Fruit fly (Drosophila melanogaster) whole organism, embryonic: Measurements from ENCODE around the gene CG15296.

Experiments used
- Abd-B ChIP-seq: fragments of 200-800 bp; sonication (Bioruptor generic); optimal IDR thresholded peaks from 2 replicates; lab custom pipeline; 2018; ENCODE audit warnings: missing biosample characterization, mild to moderate bottlenecking, missing genetic modification characterization, moderate library complexity
- Asciz ChIP-seq: fragments of 200-800 bp; sonication (Bioruptor generic); optimal IDR thresholded peaks from 2 replicates; lab custom pipeline; 2017; ENCODE audit warnings: missing biosample characterization, mild to moderate bottlenecking, missing genetic modification characterization, missing genetic modification reagents
- CG10274 ChIP-seq: fragments of 200-800 bp; sonication (Bioruptor generic); optimal IDR thresholded peaks from 3 replicates; lab custom pipeline; 2017; ENCODE audit warnings: missing biosample characterization, mild to moderate bottlenecking, missing genetic modification characterization
- CG10543 ChIP-seq: fragments of 200-800 bp; sonication (Bioruptor generic); optimal IDR thresholded peaks from 3 replicates; lab custom pipeline; 2017; ENCODE audit warnings: missing biosample characterization, mild to moderate bottlenecking, missing genetic modification characterization, moderate library complexity
- CG11085 ChIP-seq: fragments of 200-800 bp; sonication (Bioruptor generic); IDR thresholded peaks from 2 replicates; pipeline ENCODE4 v1.3.6; 2022; ENCODE audit warnings: missing biosample characterization, missing genetic modification characterization
- CG11560 ChIP-seq: fragments of 200-800 bp; sonication (Bioruptor generic); IDR thresholded peaks from 3 replicates; pipeline ENCODE4 v1.3.6; 2022; ENCODE audit warnings: missing biosample characterization, missing genetic modification characterization
- CG11695 ChIP-seq: fragments of 200-800 bp; sonication (Bioruptor generic); IDR thresholded peaks from 3 replicates; pipeline ENCODE4 v1.3.6; 2022; ENCODE audit warnings: missing biosample characterization, missing genetic modification characterization
- CG12236 ChIP-seq: fragments of 200-800 bp; sonication (Bioruptor generic); optimal IDR thresholded peaks from 2 replicates; lab custom pipeline; 2016; ENCODE audit warnings: missing biosample characterization, missing genetic modification characterization
- CG13296 ChIP-seq: fragments of 200-800 bp; sonication (Bioruptor generic); optimal IDR thresholded peaks from 3 replicates; lab custom pipeline; 2018; ENCODE audit warnings: missing biosample characterization, mild to moderate bottlenecking, missing genetic modification characterization
- CG14710 ChIP-seq: fragments of 200-800 bp; sonication (Bioruptor generic); optimal IDR thresholded peaks from 3 replicates; lab custom pipeline; 2019; ENCODE audit warnings: missing biosample characterization, mild to moderate bottlenecking, missing genetic modification characterization, moderate library complexity
- CG15601 ChIP-seq: fragments of 200-800 bp; sonication (Bioruptor generic); optimal IDR thresholded peaks from 3 replicates; lab custom pipeline; 2019; ENCODE audit warnings: missing biosample characterization, mild to moderate bottlenecking, missing genetic modification characterization, moderate library complexity
- CG17612 ChIP-seq: fragments of 200-800 bp; sonication (Bioruptor generic); IDR thresholded peaks from 2 replicates; pipeline ENCODE4 v1.3.6; 2022; ENCODE audit warnings: missing biosample characterization, missing genetic modification characterization
- CG18476 ChIP-seq: fragments of 200-800 bp; sonication (Bioruptor generic); optimal IDR thresholded peaks from 2 replicates; lab custom pipeline; 2016; ENCODE audit warnings: missing biosample characterization, mild to moderate bottlenecking, missing genetic modification characterization
- CG2202 ChIP-seq: fragments of 200-800 bp; sonication (Bioruptor generic); optimal IDR thresholded peaks from 2 replicates; lab custom pipeline; 2018; ENCODE audit warnings: missing biosample characterization, mild to moderate bottlenecking, missing genetic modification characterization
- CG43689 ChIP-seq: fragments of 200-800 bp; sonication (Bioruptor generic); IDR thresholded peaks from 2 replicates; pipeline ENCODE4 v1.3.6; 2022; ENCODE audit warnings: missing biosample characterization, missing genetic modification characterization
- CG4424 ChIP-seq: fragments of 200-800 bp; sonication (Bioruptor generic); optimal IDR thresholded peaks from 3 replicates; lab custom pipeline; 2016; ENCODE audit warnings: missing biosample characterization, missing genetic modification characterization
- CG6689 ChIP-seq: fragments of 200-800 bp; sonication (Bioruptor generic); IDR thresholded peaks from 2 replicates; pipeline ENCODE4 v1.3.6; 2022; ENCODE audit warnings: missing biosample characterization, missing genetic modification characterization
- CG6791 ChIP-seq: fragments of 200-800 bp; sonication (Bioruptor generic); IDR thresholded peaks from 3 replicates; pipeline ENCODE4 v1.3.6; 2022; ENCODE audit warnings: missing biosample characterization, missing genetic modification characterization; ENCODE audit not compliant: partially characterized antibody
- CG7745 ChIP-seq: fragments of 200-800 bp; sonication (Bioruptor generic); optimal IDR thresholded peaks from 2 replicates; lab custom pipeline; 2018; ENCODE audit warnings: missing biosample characterization, mild to moderate bottlenecking, missing genetic modification characterization, moderate library complexity
- CG7987 ChIP-seq: fragments of 200-800 bp; sonication (Bioruptor generic); optimal IDR thresholded peaks from 2 replicates; lab custom pipeline; 2018; ENCODE audit warnings: missing biosample characterization, mild to moderate bottlenecking, missing genetic modification characterization, moderate library complexity
- CG8924 ChIP-seq: fragments of 200-800 bp; optimal IDR thresholded peaks from 3 replicates; lab custom pipeline; 2019; ENCODE audit warnings: missing biosample characterization, mild to moderate bottlenecking, missing genetic modification characterization, moderate library complexity
- Camta ChIP-seq: fragments of 200-800 bp; sonication (Bioruptor generic); optimal IDR thresholded peaks from 2 replicates; lab custom pipeline; 2016; ENCODE audit warnings: missing biosample characterization, missing genetic modification characterization
- CkIIα-i1 ChIP-seq: fragments of 200-800 bp; sonication (Bioruptor generic); IDR thresholded peaks from 2 replicates; pipeline ENCODE4 v1.3.6; 2022; ENCODE audit warnings: missing biosample characterization, missing genetic modification characterization
- CoRest ChIP-seq: fragments of 200-800 bp; sonication (Bioruptor generic); optimal IDR thresholded peaks from 3 replicates; lab custom pipeline; 2018; ENCODE audit warnings: missing biosample characterization, mild to moderate bottlenecking, missing genetic modification characterization, moderate library complexity
- Dek ChIP-seq: fragments of 200-800 bp; sonication (Bioruptor generic); optimal IDR thresholded peaks from 3 replicates; lab custom pipeline; 2019; ENCODE audit warnings: missing biosample characterization, mild to moderate bottlenecking, missing genetic modification characterization, moderate library complexity
- Dll ChIP-seq: fragments of 200-800 bp; sonication (Bioruptor generic); IDR thresholded peaks from 4 replicates; pipeline ENCODE4 v1.3.6; 2022; ENCODE audit warnings: missing biosample characterization, missing genetic modification characterization; ENCODE audit not compliant: partially characterized antibody
- Doc3 ChIP-seq: fragments of 200-800 bp; sonication (Bioruptor generic); IDR thresholded peaks from 3 replicates; pipeline ENCODE4 v1.3.6; 2022; ENCODE audit warnings: missing biosample characterization, missing genetic modification characterization; ENCODE audit not compliant: partially characterized antibody
- Drgx ChIP-seq: fragments of 200-800 bp; sonication (Bioruptor generic); IDR thresholded peaks from 2 replicates; pipeline ENCODE4 v1.3.6; 2022; ENCODE audit warnings: missing biosample characterization, missing genetic modification characterization
- H15 ChIP-seq: fragments of 200-800 bp; sonication (Bioruptor generic); IDR thresholded peaks from 3 replicates; pipeline ENCODE4 v1.3.6; 2022; ENCODE audit warnings: missing biosample characterization, missing genetic modification characterization
- Hr39 ChIP-seq: fragments of >200 bp; optimal IDR thresholded peaks from 2 replicates; lab custom pipeline; 2017
- NC2α ChIP-seq: fragments of 200-800 bp; sonication (Bioruptor generic); optimal IDR thresholded peaks from 2 replicates; lab custom pipeline; 2016; ENCODE audit warnings: missing biosample characterization, missing genetic modification characterization
- Pdp1 ChIP-seq, 2 experiments: fragments of 200-800 bp; sonication (Bioruptor generic); optimal IDR thresholded peaks; 3 replicates each; lab custom pipeline; 2016; ENCODE audit warnings: missing biosample characterization in 2 of 2, missing genetic modification characterization in 2 of 2, mild to moderate bottlenecking in 1 of 2, moderate library complexity in 1 of 2
- ac ChIP-seq: fragments of 200-800 bp; sonication (Bioruptor generic); optimal IDR thresholded peaks from 3 replicates; lab custom pipeline; 2017; ENCODE audit warnings: missing biosample characterization, mild to moderate bottlenecking, missing genetic modification characterization
- bab2 ChIP-seq: fragments of 200-800 bp; sonication (Bioruptor generic); optimal IDR thresholded peaks from 2 replicates; lab custom pipeline; 2016; ENCODE audit warnings: missing biosample characterization, missing genetic modification characterization
- bsh ChIP-seq, 2 experiments: fragments of 200-800 bp; sonication (Bioruptor generic); optimal IDR thresholded peaks; 2 replicates each; lab custom pipeline; 2017 to 2018; ENCODE audit warnings: mild to moderate bottlenecking in 2 of 2, missing biosample characterization in 2 of 2, missing genetic modification characterization in 2 of 2, moderate library complexity in 1 of 2
- btn ChIP-seq: fragments of 200-800 bp; sonication (Bioruptor generic); optimal IDR thresholded peaks from 2 replicates; lab custom pipeline; 2016; ENCODE audit warnings: missing biosample characterization, missing genetic modification characterization
- caup ChIP-seq: fragments of 200-800 bp; sonication (Bioruptor generic); optimal IDR thresholded peaks from 3 replicates; lab custom pipeline; 2017; ENCODE audit warnings: missing biosample characterization, mild to moderate bottlenecking, missing genetic modification characterization, moderate library complexity; ENCODE audit not compliant: severe bottlenecking
- ci ChIP-seq: fragments of 200-800 bp; sonication (Bioruptor generic); IDR thresholded peaks from 3 replicates; pipeline ENCODE4 v1.3.6; 2022; ENCODE audit warnings: missing biosample characterization, missing genetic modification characterization
- corto ChIP-seq: fragments of 200-800 bp; sonication (Bioruptor generic); optimal IDR thresholded peaks from 2 replicates; lab custom pipeline; 2016; ENCODE audit warnings: missing biosample characterization, mild to moderate bottlenecking, missing genetic modification characterization, moderate library complexity
- dan ChIP-seq: fragments of 200-800 bp; sonication (Bioruptor generic); IDR thresholded peaks from 2 replicates; pipeline ENCODE4 v1.3.6; 2022; ENCODE audit warnings: missing biosample characterization, missing genetic modification characterization
- grn ChIP-seq: fragments of 200-800 bp; sonication (Bioruptor generic); optimal IDR thresholded peaks from 3 replicates; lab custom pipeline; 2017; ENCODE audit warnings: missing biosample characterization, missing genetic modification characterization
- gsb ChIP-seq: fragments of 200-800 bp; sonication (Bioruptor generic); IDR thresholded peaks from 2 replicates; pipeline ENCODE4 v1.3.6; 2022; ENCODE audit warnings: missing biosample characterization, missing genetic modification characterization
- ham ChIP-seq: fragments of 200-800 bp; sonication (Bioruptor generic); IDR thresholded peaks from 2 replicates; pipeline ENCODE4 v1.3.6; 2022; ENCODE audit warnings: missing biosample characterization, missing genetic modification characterization
- hkb ChIP-seq, 2 experiments: fragments of 200-800 bp in 1 of 2; fragments of >200 bp in 1 of 2; sonication (Bioruptor generic) in 1 of 2; IDR thresholded peaks in 1 of 2; optimal IDR thresholded peaks in 1 of 2; 2 replicates each; pipeline versions ENCODE4 v1.3.6 to Lab custom; 2017 to 2022; ENCODE audit warnings: missing biosample characterization in 1 of 2, missing genetic modification characterization in 1 of 2
- ken ChIP-seq: fragments of 200-800 bp; sonication (Bioruptor generic); IDR thresholded peaks from 3 replicates; pipeline ENCODE4 v1.3.6; 2022; ENCODE audit warnings: missing biosample characterization, missing genetic modification characterization
- mirr ChIP-seq: fragments of 200-800 bp; sonication (Bioruptor generic); optimal IDR thresholded peaks from 3 replicates; lab custom pipeline; 2018; ENCODE audit warnings: missing biosample characterization, mild to moderate bottlenecking, missing genetic modification characterization
- sim ChIP-seq: fragments of 200-800 bp; sonication (Bioruptor generic); IDR thresholded peaks from 2 replicates; pipeline ENCODE4 v1.3.6; 2022; ENCODE audit warnings: missing biosample characterization, missing genetic modification characterization
- sima ChIP-seq: fragments of 200-800 bp; sonication (Bioruptor generic); optimal IDR thresholded peaks from 2 replicates; lab custom pipeline; 2016; ENCODE audit warnings: missing biosample characterization, missing genetic modification characterization
- sqz ChIP-seq: fragments of 200-800 bp; sonication (Bioruptor generic); optimal IDR thresholded peaks from 3 replicates; lab custom pipeline; 2018; ENCODE audit warnings: missing biosample characterization, mild to moderate bottlenecking, missing genetic modification characterization
- twi ChIP-seq: fragments of 200-800 bp; optimal IDR thresholded peaks from 2 replicates; lab custom pipeline; 2019; ENCODE audit warnings: missing biosample characterization, mild to moderate bottlenecking, missing genetic modification characterization, moderate library complexity
- zen ChIP-seq: fragments of 200-800 bp; sonication (Bioruptor generic); optimal IDR thresholded peaks from 3 replicates; lab custom pipeline; 2018; ENCODE audit warnings: missing biosample characterization, mild to moderate bottlenecking, missing genetic modification characterization, moderate library complexity

The CG15296 gene

DNA sequence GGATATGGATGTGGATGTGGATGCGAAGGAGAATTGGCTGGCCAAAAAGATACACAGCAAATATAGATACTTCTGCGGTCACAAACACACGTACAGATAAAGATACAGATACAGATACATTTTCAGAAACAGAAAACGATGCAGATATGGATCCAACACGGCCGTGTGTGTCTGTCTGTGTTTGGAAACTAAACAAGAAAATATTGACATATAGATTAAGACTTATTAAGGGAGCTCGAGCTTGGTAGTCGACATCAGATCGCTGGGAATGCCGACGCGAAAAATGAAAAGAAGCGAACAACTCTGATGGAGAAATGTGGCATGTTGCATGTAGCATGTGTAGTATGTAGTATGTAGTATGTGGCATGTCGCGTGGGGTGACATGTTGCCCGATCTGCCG is 15.7 kb upstream of the CG15296 start (continued):
- no peak for TF ChIP-seq Dll (GFP tag; lab: Robert Waterston, UW)
- no peak for TF ChIP-seq zen (tag; lab: Kevin White, UChicago)
- peak; percentile 74 for TF ChIP-seq CG2202 (tag; lab: Kevin White, UChicago)
- peak; percentile 46 for TF ChIP-seq CG15601
- TF ChIP-seq CG13296 (GFP tag; lab: Kevin White, UChicago) = peak; percentile 27
- TF ChIP-seq sima (GFP tag; lab: Kevin White, UChicago) = no peak
- TF ChIP-seq sqz (GFP tag; lab: Kevin White, UChicago) = peak; percentile 33
- TF ChIP-seq grn (GFP tag; lab: Kevin White, UChicago) = peak; percentile 20
- no peak for TF ChIP-seq ham (GFP tag; lab: Robert Waterston, UW)
- peak; percentile 34 for TF ChIP-seq Camta
- no peak for TF ChIP-seq Hr39 (lab: Kevin White, UChicago)
- 0 out of 2 replicates have a peak, but pooled peaks have one; percentile 6 for TF ChIP-seq sim (GFP tag; lab: Robert Waterston, UW)
- TF ChIP-seq Dek = no peak
- no peak for TF ChIP-seq CG6791 (GFP tag; lab: Robert Waterston, UW)
- peak; percentile 22 for TF ChIP-seq caup (GFP tag; lab: Kevin White, UChicago)
- TF ChIP-seq H15 (GFP tag; lab: Robert Waterston, UW) = no peak
- TF ChIP-seq ac (GFP tag; lab: Kevin White, UChicago) = peak; percentile 82
- no peak for TF ChIP-seq CG18476 (GFP tag; lab: Kevin White, UChicago)
- TF ChIP-seq Pdp1 (GFP tag; optimal IDR thresholded peaks at IDR 0.05; lab: Kevin White, UChicago) = no peak
- TF ChIP-seq Drgx (GFP tag; lab: Robert Waterston, UW) = no peak
- no peak for TF ChIP-seq CG11695 (GFP tag; lab: Robert Waterston, UW)
- no peak for TF ChIP-seq hkb (optimal IDR thresholded peaks at IDR 0.05; lab: Kevin White, UChicago)
- TF ChIP-seq hkb (GFP tag; IDR thresholded peaks at IDR 0.05; lab: Robert Waterston, UW) = peak; percentile 24; the same call in 1 of the 2 replicates
- no peak for TF ChIP-seq CG43689 (GFP tag; lab: Robert Waterston, UW)
- TF ChIP-seq CG11085 (GFP tag; lab: Robert Waterston, UW) = no peak
- TF ChIP-seq twi (tag; lab: Kevin White, UChicago) = peak; percentile 0
- TF ChIP-seq CG7745 (tag; lab: Kevin White, UChicago) = no peak
- no peak for TF ChIP-seq CkIIα-i1 (GFP tag; lab: Robert Waterston, UW)
- TF ChIP-seq gsb (GFP tag; lab: Robert Waterston, UW) = no peak
- peak; percentile 4 for TF ChIP-seq CG8924
- peak; percentile 17 for TF ChIP-seq CG7987 (GFP tag; lab: Kevin White, UChicago)
- no peak for TF ChIP-seq Doc3 (GFP tag; lab: Robert Waterston, UW)
- peak; percentile 16 for TF ChIP-seq CoRest (tag; lab: Kevin White, UChicago)
- TF ChIP-seq CG4424 (GFP tag; lab: Kevin White, UChicago) = peak; percentile 7
- TF ChIP-seq mirr (GFP tag; lab: Kevin White, UChicago) = no peak
- no peak for TF ChIP-seq CG6689 (GFP tag; lab: Robert Waterston, UW)
- no peak for TF ChIP-seq CG11560 (tag; lab: Robert Waterston, UW)
- TF ChIP-seq dan (GFP tag; lab: Robert Waterston, UW) = no peak
- no peak for TF ChIP-seq corto
- peak; percentile 19 for TF ChIP-seq CG14710 (tag; lab: Kevin White, UChicago)
- TF ChIP-seq Asciz = peak; percentile 36
- peak; percentile 38 for TF ChIP-seq bab2 (GFP tag; lab: Kevin White, UChicago)
- TF ChIP-seq bsh (GFP tag; optimal IDR thresholded peaks at IDR 0.05; lab: Kevin White, UChicago) = peak in 1 of 2 experiments; percentile 49
- peak; percentile 14 for TF ChIP-seq btn
- TF ChIP-seq CG17612 (GFP tag; lab: Robert Waterston, UW) = no peak
- no peak for TF ChIP-seq Abd-B
- TF ChIP-seq CG12236 = no peak
- TF ChIP-seq NC2α (GFP tag; lab: Kevin White, UChicago) = peak; percentile 5
- no peak for TF ChIP-seq ken (GFP tag; lab: Robert Waterston, UW)
- TF ChIP-seq ci (GFP tag; lab: Robert Waterston, UW) = 0 out of 3 replicates have a peak, but pooled peaks have one; percentile 37
- TF ChIP-seq CG10274 (GFP tag; lab: Kevin White, UChicago) = peak; percentile 14
- no peak for TF ChIP-seq CG10543 (GFP tag; lab: Kevin White, UChicago)
